Worm (Caenorhabditis elegans): ENCODE results near the gene C18F10.7.

- no peak for TF ChIP-seq nfya-1 (tag; optimal IDR thresholded peaks at IDR 0.05; ENCODE audit: borderline replicate concordance, insufficient read depth)
- TF ChIP-seq chd-7 (tag; optimal IDR thresholded peaks at IDR 0.05), result no peak
- no peak for TF ChIP-seq K12H6.12 (tag; optimal IDR thresholded peaks at IDR 0.05)
- TF ChIP-seq atf-7 (tag; optimal IDR thresholded peaks at IDR 0.05), result no peak
- no peak for TF ChIP-seq bed-1 (GFP tag; IDR thresholded peaks at IDR 0.05)
These were observed 11.2 kb upstream of the C18F10.7 start for ce11 chrIII:6289366-6289765.

Data from whole organism, young adult.